Worm (Caenorhabditis elegans): ENCODE measurements around the gene nhr-123.

Gene nhr-123

DNA sequence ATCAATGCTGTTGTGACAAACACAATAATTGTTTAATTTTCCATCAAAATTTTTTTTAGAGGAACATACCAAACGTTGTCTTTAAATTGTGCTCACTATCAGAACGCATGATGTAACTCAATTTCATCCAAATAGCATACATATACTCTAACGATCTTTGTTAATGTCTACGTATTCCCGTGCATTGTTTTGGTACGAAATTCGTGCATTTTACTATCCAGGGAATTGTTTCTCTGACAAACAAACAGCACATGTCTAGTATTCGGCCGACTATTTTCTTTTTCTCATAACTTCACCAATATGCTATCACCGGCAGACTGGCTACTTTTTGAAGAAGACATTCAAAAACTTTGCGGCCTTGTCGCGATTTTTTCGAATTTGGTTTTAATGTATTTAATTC lies 40.2 kb downstream of the nhr-123 start, which contains the start of gene str-196:
str-196 (plus strand) TSS at position 301 of the 400 bp plus-strand sequence.
- TF ChIP-seq fkh-2 (tag; optimal IDR thresholded peaks at IDR 0.05), result no peak
- no peak for TF ChIP-seq jun-1 (tag; optimal IDR thresholded peaks at IDR 0.05)
- TF ChIP-seq nhr-12 (tag; optimal IDR thresholded peaks at IDR 0.05), result no peak
- TF ChIP-seq nhr-23 (tag; optimal IDR thresholded peaks at IDR 0.05), result no peak
- no peak for TF ChIP-seq pha-4 (tag; optimal IDR thresholded peaks at IDR 0.05)
- TF ChIP-seq nhr-67 (tag; optimal IDR thresholded peaks at IDR 0.05), result no peak

ce11 chrV:494284-494683 lies 43.0 kb downstream of the nhr-123 start, which contains the start of gene nhr-131:
Gene nhr-131, plus strand, starts transcription at chrV:494370.
- TF ChIP-seq aly-2 (tag; optimal IDR thresholded peaks at IDR 0.05), result no peak
- TF ChIP-seq nhr-12 (tag; optimal IDR thresholded peaks at IDR 0.05), result no peak
- TF ChIP-seq jun-1 (tag; optimal IDR thresholded peaks at IDR 0.05), result peak; percentile 40
- TF ChIP-seq nhr-25 (tag; optimal IDR thresholded peaks at IDR 0.05), result no peak
- no peak for TF ChIP-seq egl-5 (tag; optimal IDR thresholded peaks at IDR 0.05)
- no peak for TF ChIP-seq ztf-4 (tag; optimal IDR thresholded peaks at IDR 0.05)
- peak; percentile 30 for TF ChIP-seq pqm-1 (tag; optimal IDR thresholded peaks at IDR 0.05)
- peak; percentile 47 for TF ChIP-seq pha-4 (tag; optimal IDR thresholded peaks at IDR 0.05)
- peak; percentile 30 for TF ChIP-seq nhr-23 (tag; optimal IDR thresholded peaks at IDR 0.05)
- no peak for TF ChIP-seq skn-1 (tag; optimal IDR thresholded peaks at IDR 0.05)
- no peak for TF ChIP-seq nfya-1 (tag; optimal IDR thresholded peaks at IDR 0.05; ENCODE audit: insufficient read depth)
- TF ChIP-seq unc-39 (tag; optimal IDR thresholded peaks at IDR 0.05), result no peak
- TF ChIP-seq unc-62 (GFP tag; optimal IDR thresholded peaks at IDR 0.05), result no peak
- no peak for TF ChIP-seq ceh-16 (tag; optimal IDR thresholded peaks at IDR 0.05)
- peak; percentile 66 for TF ChIP-seq ceh-28 (tag; optimal IDR thresholded peaks at IDR 0.05)
- no peak for TF ChIP-seq hmg-11 (tag; optimal IDR thresholded peaks at IDR 0.05)
- no peak for TF ChIP-seq nhr-77 (tag; optimal IDR thresholded peaks at IDR 0.05)
- TF ChIP-seq nhr-11 (tag; optimal IDR thresholded peaks at IDR 0.05), result no peak
- TF ChIP-seq lin-39 (tag; optimal IDR thresholded peaks at IDR 0.05), result no peak
- TF ChIP-seq elt-3 (tag; optimal IDR thresholded peaks at IDR 0.05), result peak in 2 of 3 experiments; percentile 33 to 43
- TF ChIP-seq eor-1 (tag; optimal IDR thresholded peaks at IDR 0.05), result no peak
- no peak for TF ChIP-seq daf-12 (tag; optimal IDR thresholded peaks at IDR 0.05)
- no peak for TF ChIP-seq sea-2 (GFP tag; optimal IDR thresholded peaks at IDR 0.05)
- TF ChIP-seq elt-2 (tag; optimal IDR thresholded peaks at IDR 0.05), result peak; percentile 70
- TF ChIP-seq nhr-28 (tag; optimal IDR thresholded peaks at IDR 0.05), result no peak
- TF ChIP-seq egl-27 (tag; optimal IDR thresholded peaks at IDR 0.05), result no peak

DNA sequence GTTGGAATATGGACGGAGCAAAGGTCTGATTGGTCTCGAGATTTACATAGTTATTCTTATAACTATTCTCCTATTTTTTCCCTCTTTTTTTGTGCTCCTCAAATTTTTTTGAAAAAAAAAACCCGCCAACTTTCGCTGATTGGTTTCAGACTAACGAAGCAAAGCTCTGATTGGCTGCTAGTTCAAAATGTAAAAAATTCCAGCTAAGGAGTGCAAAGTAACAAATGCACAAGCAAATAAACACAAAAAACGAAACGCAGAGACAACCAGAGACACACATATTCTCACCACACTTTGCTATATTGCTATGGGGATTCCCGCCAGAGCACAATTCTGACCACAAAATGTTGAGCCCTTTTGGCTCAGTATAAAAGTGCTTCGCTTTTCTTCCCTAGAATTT lies 46.1 kb downstream of the nhr-123 start, which contains the start of gene T01G6.1:
T01G6.1 (plus strand) TSS at position 301 of the 400 bp plus-strand sequence.
- TF ChIP-seq fos-1 (tag; optimal IDR thresholded peaks at IDR 0.05) (no peak), lin-39 (tag; optimal IDR thresholded peaks at IDR 0.05) (no peak), ceh-9 (tag; optimal IDR thresholded peaks at IDR 0.05) (no peak), nhr-76 (tag; optimal IDR thresholded peaks at IDR 0.05) (no peak), ztf-4 (tag; optimal IDR thresholded peaks at IDR 0.05) (no peak), sea-2 (GFP tag; optimal IDR thresholded peaks at IDR 0.05) (no peak), nhr-23 (tag; optimal IDR thresholded peaks at IDR 0.05) (no peak), ZK546.5 (tag; optimal IDR thresholded peaks at IDR 0.05) (no peak), ama-1 (optimal IDR thresholded peaks at IDR 0.05) (no peak)

- TF ChIP-seq nhr-77 (tag; optimal IDR thresholded peaks at IDR 0.05) (no peak), aly-2 (tag; optimal IDR thresholded peaks at IDR 0.05) (no peak), ceh-16 (tag; optimal IDR thresholded peaks at IDR 0.05) (no peak)
These were observed 49.3 kb downstream of the nhr-123 start for ce11 chrV:500535-500934.

- no peak for TF ChIP-seq unc-62 (GFP tag; optimal IDR thresholded peaks at IDR 0.05)
- TF ChIP-seq eor-1 (tag; optimal IDR thresholded peaks at IDR 0.05), result no peak
- no peak for TF ChIP-seq nhr-12 (tag; optimal IDR thresholded peaks at IDR 0.05)
- no peak for TF ChIP-seq sea-2 (GFP tag; optimal IDR thresholded peaks at IDR 0.05)
- no peak for TF ChIP-seq lin-15B (tag; optimal IDR thresholded peaks at IDR 0.05)
- TF ChIP-seq pha-4 (tag; optimal IDR thresholded peaks at IDR 0.05), result no peak
- TF ChIP-seq ama-1 (optimal IDR thresholded peaks at IDR 0.05), result no peak
- TF ChIP-seq skn-1 (tag; optimal IDR thresholded peaks at IDR 0.05), result no peak
- no peak for TF ChIP-seq mml-1 (tag; optimal IDR thresholded peaks at IDR 0.05)
These were observed 50.0 kb downstream of the nhr-123 start, which contains the start of gene str-256 for ce11 chrV:501230-501629. Gene str-256, minus strand, starts transcription at chrV:501330.
